Worm (Caenorhabditis elegans) whole organism, young adult: ENCODE results near the gene Y59A8B.26.

ENCODE experiments used
- F49E8.2 ChIP-seq: sonication (generic microtip); optimal IDR thresholded peaks from 3 replicates; lab custom pipeline; 2017; ENCODE audit warnings: missing genetic modification characterization, mild to moderate bottlenecking, missing compliant biosample characterization, antibody characterized with exemption, moderate library complexity; ENCODE audit not compliant: insufficient read depth
- K12H6.12 ChIP-seq: fragments of 200-800 bp; sonication (Bioruptor generic); optimal IDR thresholded peaks from 2 replicates; lab custom pipeline; 2018; ENCODE audit warnings: mild to moderate bottlenecking, missing genetic modification characterization, missing compliant biosample characterization
- T26A5.8 ChIP-seq: sonication (generic microtip); optimal IDR thresholded peaks from 2 replicates; lab custom pipeline; 2016; ENCODE audit warnings: missing genetic modification characterization, missing compliant biosample characterization
- Y67H2A.10 ChIP-seq: fragments of 200-800 bp; sonication (Bioruptor generic); conservative IDR thresholded peaks from 2 replicates; pipeline ENCODE4 v1.3.6; 2022; ENCODE audit warnings: missing genetic modification reagents, missing genetic modification characterization, missing compliant biosample characterization
- Y79H2A.3 ChIP-seq: fragments of 200-800 bp; sonication (Bioruptor generic); conservative IDR thresholded peaks from 2 replicates; pipeline ENCODE4 v1.3.6; 2022; ENCODE audit warnings: missing genetic modification reagents, missing genetic modification characterization, missing compliant biosample characterization
- Y95B8A.8 ChIP-seq: fragments of 200-800 bp; sonication (Bioruptor generic); IDR thresholded peaks from 2 replicates; pipeline ENCODE4 v1.3.6; 2022; ENCODE audit warnings: missing genetic modification reagents, missing genetic modification characterization, missing compliant biosample characterization
- akir-1 ChIP-seq: fragments of 200-800 bp; sonication (Bioruptor generic); optimal IDR thresholded peaks from 2 replicates; lab custom pipeline; 2018; ENCODE audit warnings: mild to moderate bottlenecking, missing genetic modification characterization, moderate library complexity, missing compliant biosample characterization
- ceh-58 ChIP-seq: fragments of 200-800 bp; sonication (Bioruptor generic); IDR thresholded peaks from 2 replicates; pipeline ENCODE4 v1.3.6; 2022; ENCODE audit warnings: missing genetic modification characterization, missing compliant biosample characterization
- dox-1 ChIP-seq: fragments of 200-800 bp; sonication (Bioruptor generic); IDR thresholded peaks from 2 replicates; pipeline ENCODE4 v1.3.6; 2022; ENCODE audit warnings: missing genetic modification reagents, missing genetic modification characterization, missing compliant biosample characterization
- gei-17 ChIP-seq: fragments of 200-800 bp; sonication (Bioruptor generic); optimal IDR thresholded peaks from 2 replicates; lab custom pipeline; 2018; ENCODE audit warnings: mild to moderate bottlenecking, missing genetic modification characterization, missing compliant biosample characterization
- hrde-1 ChIP-seq: sonication (generic microtip); optimal IDR thresholded peaks from 2 replicates; lab custom pipeline; 2016; ENCODE audit warnings: missing genetic modification characterization, mild to moderate bottlenecking, missing compliant biosample characterization, moderate library complexity, missing genotype, missing genetic modification reagents, borderline replicate concordance
- lag-1 ChIP-seq: fragments of 200-800 bp; sonication (Bioruptor generic); IDR thresholded peaks from 2 replicates; pipeline ENCODE4 v1.3.6; 2022; ENCODE audit warnings: missing genetic modification reagents, missing genetic modification characterization, missing compliant biosample characterization
- lin-26 ChIP-seq: fragments of 200-800 bp; sonication (Bioruptor generic); IDR thresholded peaks from 2 replicates; pipeline ENCODE4 v1.3.6; 2022; ENCODE audit warnings: missing genetic modification reagents, missing genetic modification characterization, missing compliant biosample characterization
- lir-1 ChIP-seq: fragments of 200-800 bp; sonication (Bioruptor generic); conservative IDR thresholded peaks from 2 replicates; pipeline ENCODE4 v1.3.6; 2022; ENCODE audit warnings: missing genetic modification reagents, missing genetic modification characterization, missing compliant biosample characterization
- lsy-27 ChIP-seq: sonication (generic microtip); optimal IDR thresholded peaks from 2 replicates; lab custom pipeline; 2017; ENCODE audit warnings: missing genetic modification characterization, mild to moderate bottlenecking, missing compliant biosample characterization, antibody characterized with exemption, missing genotype, borderline replicate concordance; ENCODE audit not compliant: insufficient read depth
- mcd-1 ChIP-seq: fragments of 200-800 bp; sonication (Bioruptor generic); IDR thresholded peaks from 2 replicates; pipeline ENCODE4 v1.3.6; 2022; ENCODE audit warnings: missing genetic modification reagents, missing genetic modification characterization, missing compliant biosample characterization
- mes-4 ChIP-seq: sonication (generic microtip); optimal IDR thresholded peaks from 2 replicates; lab custom pipeline; 2016; ENCODE audit warnings: missing genotype, missing genetic modification characterization, missing compliant biosample characterization
- pbrm-1 ChIP-seq: fragments of 200-800 bp; sonication (Bioruptor generic); IDR thresholded peaks from 2 replicates; pipeline ENCODE4 v1.3.6; 2022; ENCODE audit warnings: missing genetic modification reagents, missing genetic modification characterization, missing compliant biosample characterization
- unc-130 ChIP-seq: sonication (generic microtip); optimal IDR thresholded peaks from 2 replicates; lab custom pipeline; 2016; ENCODE audit warnings: missing genetic modification reagents, missing genetic modification characterization, missing compliant biosample characterization
- ztf-25 ChIP-seq: fragments of 200-800 bp; sonication (Bioruptor generic); IDR thresholded peaks from 2 replicates; pipeline ENCODE4 v1.3.6; 2022; ENCODE audit warnings: missing genetic modification reagents, missing genetic modification characterization, missing compliant biosample characterization

Gene Y59A8B.26

ce11 chrV:17962500-17962899, 48.1 kb downstream of the Y59A8B.26 start (continued):
- no peak for TF ChIP-seq lag-1
- no peak for TF ChIP-seq lsy-27 (tag; lab: Kevin White, UChicago)
- no peak for TF ChIP-seq K12H6.12
- no peak for TF ChIP-seq Y79H2A.3
- TF ChIP-seq dox-1 = 0 out of 2 replicates have a peak, but pooled peaks have one; percentile 20
- no peak for TF ChIP-seq hrde-1 (tag; lab: Kevin White, UChicago)
- no peak for TF ChIP-seq Y95B8A.8 (GFP tag; lab: Robert Waterston, UW)
- TF ChIP-seq unc-130 (GFP tag; lab: Kevin White, UChicago) = no peak
- TF ChIP-seq T26A5.8 = no peak
- TF ChIP-seq mes-4 (tag; lab: Kevin White, UChicago) = no peak
- no peak for TF ChIP-seq ztf-25 (GFP tag; lab: Robert Waterston, UW)
- TF ChIP-seq pbrm-1 (GFP tag; lab: Robert Waterston, UW) = 0 out of 2 replicates have a peak, but pooled peaks have one; percentile 38
- TF ChIP-seq F49E8.2 = no peak
- 0 out of 2 replicates have a peak, but pooled peaks have one; percentile 68 for TF ChIP-seq ceh-58 (GFP tag; lab: Robert Waterston, UW)
- no peak for TF ChIP-seq lin-26 (GFP tag; lab: Robert Waterston, UW)
- no peak for TF ChIP-seq lir-1 (GFP tag; lab: Robert Waterston, UW)
- no peak for TF ChIP-seq akir-1 (GFP tag; lab: Kevin White, UChicago)
- TF ChIP-seq gei-17 (GFP tag; lab: Kevin White, UChicago) = no peak
- no peak for TF ChIP-seq Y67H2A.10 (GFP tag; lab: Robert Waterston, UW)
- TF ChIP-seq mcd-1 (GFP tag; lab: Robert Waterston, UW) = 0 out of 2 replicates have a peak, but pooled peaks have one; percentile 6
